Worm (Caenorhabditis elegans) whole organism, L2 larva: Measurements from ENCODE around the gene F38E1.6.
A peak's percentile ranks its signal among the peaks of the same experiment; 100 is the strongest.

ENCODE experiments used
- C34F6.9 ChIP-seq: fragments of 150-350 bp; optimal IDR thresholded peaks from 2 replicates; lab custom pipeline; 2014; ENCODE audit warnings: missing biosample characterization, missing genetic modification characterization
- F13H6.1 ChIP-seq: sonication (generic microtip); optimal IDR thresholded peaks from 2 replicates; lab custom pipeline; 2016; ENCODE audit warnings: missing genetic modification characterization, missing compliant biosample characterization
- R02D3.7 ChIP-seq: fragments of 150-350 bp; optimal IDR thresholded peaks from 2 replicates; lab custom pipeline; 2014; ENCODE audit warnings: missing biosample characterization, missing genetic modification characterization
- Y55F3AM.14 ChIP-seq: fragments of 200-800 bp; sonication (Bioruptor generic); optimal IDR thresholded peaks from 2 replicates; lab custom pipeline; 2018; ENCODE audit warnings: mild to moderate bottlenecking, missing genetic modification characterization, missing compliant biosample characterization
- ama-1 ChIP-seq: fragments of 150-350 bp; optimal IDR thresholded peaks from 2 replicates; lab custom pipeline; 2018; ENCODE audit warnings: inconsistent platforms
- blmp-1 ChIP-seq: sonication (generic microtip); optimal IDR thresholded peaks from 2 replicates; lab custom pipeline; 2017; ENCODE audit warnings: missing genetic modification characterization, mild to moderate bottlenecking, missing compliant biosample characterization, antibody characterized with exemption, moderate library complexity; ENCODE audit not compliant: insufficient read depth
- ceh-82 ChIP-seq: fragments of 150-350 bp; optimal IDR thresholded peaks from 2 replicates; lab custom pipeline; 2014; ENCODE audit warnings: missing biosample characterization, missing genetic modification characterization
- crh-2 ChIP-seq: sonication (generic microtip); optimal IDR thresholded peaks from 2 replicates; lab custom pipeline; 2017; ENCODE audit warnings: missing biosample characterization, missing genetic modification characterization
- fos-1 ChIP-seq: fragments of 150-350 bp; optimal IDR thresholded peaks from 2 replicates; lab custom pipeline; 2014; ENCODE audit warnings: missing biosample characterization, missing genetic modification characterization
- gmeb-1 ChIP-seq: fragments of 150-350 bp; optimal IDR thresholded peaks from 2 replicates; lab custom pipeline; 2014; ENCODE audit warnings: missing biosample characterization, missing genetic modification characterization
- lin-13 ChIP-seq: fragments of 150-350 bp; optimal IDR thresholded peaks from 2 replicates; lab custom pipeline; 2014; ENCODE audit warnings: missing biosample characterization, missing genetic modification reagents, missing genetic modification characterization
- lin-39 ChIP-seq: fragments of 150-350 bp; optimal IDR thresholded peaks from 2 replicates; lab custom pipeline; 2014; ENCODE audit warnings: missing biosample characterization, missing genetic modification reagents, missing genetic modification characterization
- lsy-2 ChIP-seq, 2 experiments: fragments of 150-350 bp in 1 of 2; sonication (generic microtip) in 1 of 2; optimal IDR thresholded peaks; 2 replicates each; lab custom pipeline; 2014 to 2017; ENCODE audit warnings: missing biosample characterization in 2 of 2, missing genetic modification characterization in 2 of 2
- mbf-1 ChIP-seq: sonication (generic microtip); optimal IDR thresholded peaks from 2 replicates; lab custom pipeline; 2017; ENCODE audit warnings: missing biosample characterization, missing genetic modification characterization
- mdl-1 ChIP-seq, 2 experiments: fragments of 150-350 bp in 1 of 2; sonication (generic microtip) in 1 of 2; optimal IDR thresholded peaks; 2 replicates each; lab custom pipeline; 2017; ENCODE audit warnings: missing biosample characterization in 2 of 2, missing genetic modification characterization in 2 of 2
- nhr-11 ChIP-seq: fragments of 150-350 bp; optimal IDR thresholded peaks from 2 replicates; lab custom pipeline; 2014; ENCODE audit warnings: missing biosample characterization, missing genetic modification characterization
- nhr-12 ChIP-seq: fragments of 150-350 bp; optimal IDR thresholded peaks from 2 replicates; lab custom pipeline; 2014; ENCODE audit warnings: missing biosample characterization, missing genetic modification characterization
- nhr-129 ChIP-seq: fragments of 150-350 bp; optimal IDR thresholded peaks from 2 replicates; lab custom pipeline; 2014; ENCODE audit warnings: missing biosample characterization, missing genetic modification characterization
- nhr-21 ChIP-seq: fragments of 150-350 bp; optimal IDR thresholded peaks from 2 replicates; lab custom pipeline; 2014; ENCODE audit warnings: missing biosample characterization, missing genetic modification characterization
- nhr-237 ChIP-seq: fragments of 150-350 bp; optimal IDR thresholded peaks from 2 replicates; lab custom pipeline; 2014; ENCODE audit warnings: missing biosample characterization, missing genetic modification characterization
- nhr-25 ChIP-seq: fragments of 150-350 bp; sonication (generic microtip); optimal IDR thresholded peaks from 3 replicates; lab custom pipeline; 2014; ENCODE audit warnings: missing biosample characterization, missing genetic modification characterization
- nhr-77 ChIP-seq: fragments of 150-350 bp; optimal IDR thresholded peaks from 2 replicates; lab custom pipeline; 2014; ENCODE audit warnings: missing biosample characterization, missing genetic modification characterization
- peb-1 ChIP-seq: fragments of 150-350 bp; optimal IDR thresholded peaks from 2 replicates; lab custom pipeline; 2014; ENCODE audit warnings: missing biosample characterization, missing genetic modification characterization
- sem-4 ChIP-seq: fragments of 150-350 bp; optimal IDR thresholded peaks from 2 replicates; lab custom pipeline; 2014; ENCODE audit warnings: missing biosample characterization, missing genetic modification reagents, missing genetic modification characterization
- sma-9 ChIP-seq, 2 experiments: fragments of 150-350 bp in 1 of 2; sonication (generic microtip) in 1 of 2; optimal IDR thresholded peaks; 2 replicates each; lab custom pipeline; 2014 to 2016; ENCODE audit warnings: missing genetic modification characterization in 2 of 2, mild to moderate bottlenecking in 1 of 2, missing biosample characterization in 1 of 2, missing compliant biosample characterization in 1 of 2, missing genetic modification reagents in 1 of 2, moderate library complexity in 1 of 2
- unc-55 ChIP-seq: fragments of 150-350 bp; sonication (generic microtip); optimal IDR thresholded peaks from 3 replicates; lab custom pipeline; 2014; ENCODE audit warnings: missing biosample characterization, missing genetic modification reagents, missing genetic modification characterization
- unc-62 ChIP-seq: fragments of 150-350 bp; optimal IDR thresholded peaks from 2 replicates; lab custom pipeline; 2014; ENCODE audit warnings: missing biosample characterization, missing genetic modification reagents, missing genetic modification characterization
- zag-1 ChIP-seq: fragments of 150-350 bp; optimal IDR thresholded peaks from 2 replicates; lab custom pipeline; 2014; ENCODE audit warnings: missing biosample characterization, missing genetic modification characterization
- ztf-1 ChIP-seq: fragments of 200-800 bp; sonication (Bioruptor generic); conservative IDR thresholded peaks from 2 replicates; pipeline ENCODE4 v1.3.6; 2022; ENCODE audit warnings: missing genetic modification characterization, missing compliant biosample characterization
- ztf-11 ChIP-seq: sonication (generic microtip); optimal IDR thresholded peaks from 2 replicates; lab custom pipeline; 2017; ENCODE audit warnings: missing biosample characterization, missing genetic modification characterization

Gene F38E1.6

DNA sequence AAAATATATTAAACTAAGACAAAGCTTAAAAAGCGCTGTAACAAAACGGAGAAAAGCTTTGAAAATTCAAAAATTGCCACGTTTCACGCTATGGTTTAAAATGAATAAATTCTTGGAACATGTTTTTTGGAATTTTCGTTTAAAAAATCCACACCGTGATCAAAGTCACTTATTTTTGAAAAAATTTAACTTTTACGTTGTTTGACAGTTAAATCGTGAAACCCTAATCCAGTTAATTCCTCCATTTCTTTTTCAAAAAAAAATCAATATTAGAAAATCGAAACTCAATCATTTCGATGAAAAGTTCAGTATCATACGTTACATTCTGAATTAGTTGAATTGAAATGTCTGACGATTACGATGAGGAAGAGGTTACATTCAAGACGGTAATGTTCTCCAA, 16.0 kb downstream of the F38E1.6 start, which contains the start of gene F38E1.3:
TSS of gene F38E1.3 (plus strand) at position 301 of the 400 bp plus-strand sequence.
- TF ChIP-seq ceh-82 (tag; lab: Kevin White, UChicago): no peak
- TF ChIP-seq nhr-77: no peak
- TF ChIP-seq, all 48 proteins: peak for 0

DNA sequence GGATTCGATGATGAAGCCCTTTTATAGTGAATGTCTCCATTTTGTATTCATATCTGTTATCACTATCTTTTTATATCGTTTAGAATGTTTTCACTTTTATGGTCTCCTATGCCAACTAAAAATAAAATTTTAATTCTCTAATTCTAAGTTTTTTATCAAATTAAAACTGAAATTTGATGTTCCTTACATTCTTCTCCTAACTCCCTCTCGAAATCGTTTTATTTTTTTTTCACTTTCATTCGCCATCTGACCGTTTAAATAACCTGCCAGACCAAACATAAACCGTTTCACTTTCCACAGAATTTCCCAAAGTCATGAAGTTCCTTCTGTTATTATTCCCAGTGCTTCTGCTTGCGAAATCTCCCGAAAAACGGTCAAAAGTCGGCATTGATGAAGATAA, 19.3 kb downstream of the F38E1.6 start, which contains the start of gene F52E1.5:
TSS of gene F52E1.5 (plus strand) at position 301 of the 400 bp plus-strand sequence.
- TF ChIP-seq ztf-1 (GFP tag; lab: Robert Waterston, UW) (no peak), mbf-1 (tag; lab: Kevin White, UChicago) (no peak), sma-9 (GFP tag; optimal IDR thresholded peaks at IDR 0.05; lab: Kevin White, UChicago) (no peak), sma-9 (tag; optimal IDR thresholded peaks at IDR 0.05; lab: Kevin White, UChicago) (no peak), Y55F3AM.14 (GFP tag; lab: Kevin White, UChicago) (no peak), ama-1 (lab: Kevin White, UChicago) (no peak), unc-62 (GFP tag; lab: Kevin White, UChicago) (no peak), nhr-25 (tag; lab: Kevin White, UChicago) (no peak), blmp-1 (no peak), nhr-237 (tag; lab: Kevin White, UChicago) (no peak)

- no peak for TF ChIP-seq lin-39 (tag; lab: Kevin White, UChicago)
- TF ChIP-seq crh-2 (tag; lab: Kevin White, UChicago): no peak
- no peak for TF ChIP-seq nhr-237 (tag; lab: Kevin White, UChicago)
- TF ChIP-seq nhr-25 (tag; lab: Kevin White, UChicago): no peak
- no peak for TF ChIP-seq fos-1 (tag; lab: Kevin White, UChicago)
- no peak for TF ChIP-seq mdl-1 (tag; optimal IDR thresholded peaks at IDR 0.05; lab: Kevin White, UChicago)
- no peak for TF ChIP-seq lin-13 (GFP tag; lab: Kevin White, UChicago)
- no peak for TF ChIP-seq mbf-1 (tag; lab: Kevin White, UChicago)
- no peak for TF ChIP-seq zag-1 (tag; lab: Kevin White, UChicago)
- TF ChIP-seq unc-55 (GFP tag; lab: Kevin White, UChicago): no peak
- TF ChIP-seq gmeb-1: no peak
Measured at ce11 chrV:8380076-8380475, 20.2 kb downstream of the F38E1.6 start.

DNA sequence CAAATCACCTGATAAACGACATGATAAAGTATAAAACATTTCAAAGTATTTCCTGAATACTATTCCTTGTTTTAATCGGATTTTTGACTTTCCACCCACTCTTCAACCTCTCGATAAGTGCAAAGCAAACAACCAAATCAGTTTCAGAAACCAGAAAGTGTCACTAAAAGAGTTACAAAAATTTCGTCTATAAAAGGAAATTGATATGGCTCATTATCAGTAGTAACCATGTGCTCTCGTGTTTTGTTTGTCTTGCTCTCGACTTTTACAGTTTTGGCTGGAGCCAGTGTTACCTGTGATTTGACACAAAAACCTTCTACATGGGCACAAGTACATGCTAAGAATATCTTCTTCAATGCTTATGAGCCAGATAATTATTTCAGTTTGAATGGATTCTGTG, 23.8 kb downstream of the F38E1.6 start, which contains the start of gene F52E1.14:
TSS of gene F52E1.14 (plus strand) at position 207 of the 400 bp plus-strand sequence.
- TF ChIP-seq mbf-1 (tag; lab: Kevin White, UChicago) (no peak), nhr-25 (tag; lab: Kevin White, UChicago) (no peak), sem-4 (tag; lab: Kevin White, UChicago) (no peak), lsy-2 (tag; optimal IDR thresholded peaks at IDR 0.05; lab: Kevin White, UChicago) (no peak), mdl-1 (tag; optimal IDR thresholded peaks at IDR 0.05; lab: Kevin White, UChicago) (no peak), R02D3.7 (tag; lab: Kevin White, UChicago) (no peak), sma-9 (GFP tag; optimal IDR thresholded peaks at IDR 0.05; lab: Kevin White, UChicago) (peak; percentile 51), sma-9 (tag; optimal IDR thresholded peaks at IDR 0.05; lab: Kevin White, UChicago) (no peak), crh-2 (tag; lab: Kevin White, UChicago) (peak; percentile 51), nhr-21 (tag; lab: Kevin White, UChicago) (no peak), F13H6.1 (peak; percentile 39), nhr-129 (tag; lab: Kevin White, UChicago) (no peak), fos-1 (tag; lab: Kevin White, UChicago) (peak; percentile 67)

DNA sequence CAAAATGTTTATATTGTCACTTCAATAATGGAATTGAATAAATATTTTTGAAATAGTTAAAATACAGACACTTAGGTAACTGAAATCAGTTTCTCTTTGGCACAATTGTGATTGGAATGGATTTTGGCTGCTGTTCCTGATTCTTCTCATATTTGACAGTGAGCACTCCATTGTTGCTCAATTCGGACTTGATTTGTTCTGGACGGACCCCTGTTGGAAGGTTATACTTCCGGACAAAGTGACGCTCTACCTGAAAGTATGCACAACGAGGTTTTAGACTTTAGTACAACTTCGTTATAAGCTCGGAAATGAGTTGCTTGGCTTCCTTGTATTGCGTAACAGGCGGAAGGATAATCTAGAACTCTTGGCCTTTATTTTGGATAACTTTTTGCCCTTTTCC, 24.9 kb downstream of the F38E1.6 start:
- TF ChIP-seq nhr-129 (tag; lab: Kevin White, UChicago): no peak
- no peak for TF ChIP-seq nhr-11 (tag; lab: Kevin White, UChicago)
- TF ChIP-seq sma-9 (GFP tag; optimal IDR thresholded peaks at IDR 0.05; lab: Kevin White, UChicago): no peak
- TF ChIP-seq sma-9 (tag; optimal IDR thresholded peaks at IDR 0.05; lab: Kevin White, UChicago): no peak
- no peak for TF ChIP-seq Y55F3AM.14 (GFP tag; lab: Kevin White, UChicago)
- TF ChIP-seq unc-55 (GFP tag; lab: Kevin White, UChicago): no peak
- no peak for TF ChIP-seq peb-1 (tag; lab: Kevin White, UChicago)
- no peak for TF ChIP-seq nhr-12 (tag; lab: Kevin White, UChicago)
- no peak for TF ChIP-seq ztf-11 (tag; lab: Kevin White, UChicago)
- TF ChIP-seq gmeb-1: no peak
- no peak for TF ChIP-seq nhr-21 (tag; lab: Kevin White, UChicago)
- no peak for TF ChIP-seq C34F6.9
